Worm (Caenorhabditis elegans): ENCODE results near the gene C40C9.3.

ce11 chrX:13615181-13615580, 32.2 kb upstream of the C40C9.3 start:
- TF ChIP-seq pqm-1 (tag; optimal IDR thresholded peaks at IDR 0.05) (no peak), pha-4 (GFP tag; IDR thresholded peaks at IDR 0.05) (no peak), pha-4 (tag; optimal IDR thresholded peaks at IDR 0.05) (no peak)

Data from whole organism, L4 larva.